Fruit fly (Drosophila melanogaster) whole organism, adult: ENCODE data around the gene Dred.

Experiments
- CG11617 ChIP-seq: fragments of 200-800 bp; sonication (Bioruptor generic); optimal IDR thresholded peaks from 2 replicates; lab custom pipeline; 2017; ENCODE audit warnings: mild to moderate bottlenecking, missing biosample characterization, missing genetic modification reagents, missing genetic modification characterization
- CG12768 ChIP-seq: fragments of 200-800 bp; sonication (Bioruptor generic); optimal IDR thresholded peaks from 2 replicates; lab custom pipeline; 2017; ENCODE audit warnings: missing biosample characterization, missing genetic modification characterization, mild to moderate bottlenecking, moderate library complexity, missing genetic modification reagents
- CG14711 ChIP-seq: fragments of 200-800 bp; sonication (Bioruptor generic); optimal IDR thresholded peaks from 2 replicates; lab custom pipeline; 2018; ENCODE audit warnings: missing biosample characterization, mild to moderate bottlenecking, missing genetic modification characterization, moderate library complexity
- CG1620 ChIP-seq: fragments of 200-800 bp; sonication (Bioruptor generic); optimal IDR thresholded peaks from 2 replicates; lab custom pipeline; 2016; ENCODE audit warnings: missing biosample characterization, missing genetic modification characterization
- CG33017 ChIP-seq: fragments of 200-800 bp; sonication (Bioruptor generic); optimal IDR thresholded peaks from 2 replicates; lab custom pipeline; 2018; ENCODE audit warnings: missing biosample characterization, mild to moderate bottlenecking, missing genetic modification characterization, moderate library complexity
- CG5204 ChIP-seq: fragments of 200-800 bp; sonication (Bioruptor generic); optimal IDR thresholded peaks from 2 replicates; lab custom pipeline; 2016; ENCODE audit warnings: missing biosample characterization, missing genetic modification characterization
- CG7045 ChIP-seq: fragments of 200-800 bp; sonication (Bioruptor generic); optimal IDR thresholded peaks from 2 replicates; lab custom pipeline; 2017; ENCODE audit warnings: missing biosample characterization, mild to moderate bottlenecking, missing genetic modification characterization
- CG7101 ChIP-seq: fragments of 200-800 bp; sonication (Bioruptor generic); optimal IDR thresholded peaks from 2 replicates; lab custom pipeline; 2018; ENCODE audit warnings: missing biosample characterization, mild to moderate bottlenecking, missing genetic modification characterization, moderate library complexity
- Clk ChIP-seq: fragments of 200-800 bp; sonication (Bioruptor generic); optimal IDR thresholded peaks from 2 replicates; lab custom pipeline; 2017; ENCODE audit warnings: missing biosample characterization, missing genetic modification characterization
- Crg-1 ChIP-seq: fragments of 200-800 bp; sonication (Bioruptor generic); optimal IDR thresholded peaks from 2 replicates; lab custom pipeline; 2016; ENCODE audit warnings: missing biosample characterization, missing genetic modification characterization
- Hr96 ChIP-seq: fragments of 200-800 bp; sonication (Bioruptor generic); optimal IDR thresholded peaks from 2 replicates; lab custom pipeline; 2016; ENCODE audit warnings: missing biosample characterization, missing genetic modification characterization
- Mnt ChIP-seq: fragments of 200-800 bp; sonication (Bioruptor generic); optimal IDR thresholded peaks from 2 replicates; lab custom pipeline; 2016; ENCODE audit warnings: missing biosample characterization, mild to moderate bottlenecking, missing genetic modification characterization
- bab1 ChIP-seq: fragments of 200-800 bp; sonication (Bioruptor generic); optimal IDR thresholded peaks from 3 replicates; lab custom pipeline; 2019; ENCODE audit warnings: missing biosample characterization, mild to moderate bottlenecking, missing genetic modification characterization, moderate library complexity
- cic ChIP-seq: fragments of 200-800 bp; sonication (Bioruptor generic); optimal IDR thresholded peaks from 2 replicates; lab custom pipeline; 2017; ENCODE audit warnings: missing biosample characterization, mild to moderate bottlenecking, missing genetic modification characterization, moderate library complexity
- cnc ChIP-seq, 2 experiments: fragments of >200 bp; optimal IDR thresholded peaks; 2 replicates each; lab custom pipeline; 2017
- kay ChIP-seq: fragments of 200-800 bp; sonication (Bioruptor generic); peaks from one replicate; lab custom pipeline; 2016; ENCODE audit warnings: missing biosample characterization, missing genetic modification characterization, borderline replicate concordance
- ovo ChIP-seq: fragments of 200-800 bp; sonication (Bioruptor generic); optimal IDR thresholded peaks from 2 replicates; lab custom pipeline; 2016; ENCODE audit warnings: missing biosample characterization, missing genetic modification characterization
- pad ChIP-seq: fragments of 200-800 bp; sonication (Bioruptor generic); optimal IDR thresholded peaks from 3 replicates; lab custom pipeline; 2017; ENCODE audit warnings: missing biosample characterization, missing genetic modification characterization, mild to moderate bottlenecking, moderate library complexity, missing genetic modification reagents
- tj ChIP-seq: fragments of 200-800 bp; sonication (Bioruptor generic); optimal IDR thresholded peaks from 3 replicates; lab custom pipeline; 2017; ENCODE audit warnings: missing biosample characterization, mild to moderate bottlenecking, missing genetic modification characterization, moderate library complexity
- toe ChIP-seq: fragments of 200-800 bp; sonication (Bioruptor generic); optimal IDR thresholded peaks from 2 replicates; lab custom pipeline; 2016; ENCODE audit warnings: missing biosample characterization, missing genetic modification characterization

The Dred gene

dm6 chr3L:19552136-19552773, 8.2 kb upstream of the Dred start, which contains the start of the genes Ltn1 and CG9300:
TSS of gene Ltn1 (minus strand) at chr3L:19552290.
TSS of gene CG9300 (plus strand) at chr3L:19552420.
- TF ChIP-seq CG33017 (no peak), bab1 (GFP tag; lab: Kevin White, UChicago) (peak; percentile 61), cic (no peak), toe (GFP tag; lab: Kevin White, UChicago) (peak; percentile 29), Clk (no peak), CG7101 (tag; lab: Kevin White, UChicago) (peak; percentile 12), Mnt (GFP tag; lab: Kevin White, UChicago) (peak; percentile 100), Crg-1 (GFP tag; lab: Kevin White, UChicago) (peak; percentile 20), ovo (GFP tag; lab: Kevin White, UChicago) (no peak), Hr96 (no peak)

- TF ChIP-seq cic (no peak), CG12768 (GFP tag; lab: Kevin White, UChicago) (no peak)
Measured at dm6 chr3L:19544810-19545209, 805 bp upstream of the Dred start, which contains the start of the genes CG46435 and Rcd7. TSS of gene CG46435 (plus strand) at chr3L:19545110. TSS of gene Rcd7 (plus strand) at chr3L:19545110.

DNA sequence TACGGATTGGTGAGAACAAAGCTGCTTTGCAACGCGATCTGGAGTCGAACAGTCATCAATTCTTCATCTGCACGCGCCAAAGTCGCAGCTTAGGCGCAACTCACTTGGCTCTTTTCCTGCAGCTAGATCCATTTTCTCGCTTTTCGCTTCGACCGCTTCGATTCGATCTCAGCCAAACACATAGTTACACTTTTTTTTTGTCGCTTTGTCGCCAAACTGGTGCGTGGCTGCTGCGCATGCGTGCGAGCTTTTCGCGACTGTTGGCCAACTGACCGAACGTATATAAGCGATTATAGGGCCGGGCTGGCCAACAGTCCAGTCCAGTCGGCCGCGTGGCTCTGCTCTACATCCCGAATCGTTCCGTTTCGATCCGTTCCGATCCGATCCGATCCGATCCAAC, 11.6 kb downstream of the Dred start, which contains the start of gene Cpr76Bd:
TSS of gene Cpr76Bd (plus strand) at position 301 of the 400 bp plus-strand sequence.
- no peak for TF ChIP-seq CG7045 (GFP tag; lab: Kevin White, UChicago)
- TF ChIP-seq CG11617 (GFP tag; lab: Kevin White, UChicago), result no peak
- no peak for TF ChIP-seq pad (GFP tag; lab: Kevin White, UChicago)
- no peak for TF ChIP-seq CG7101 (tag; lab: Kevin White, UChicago)
- TF ChIP-seq cic, result no peak
- no peak for TF ChIP-seq Crg-1 (GFP tag; lab: Kevin White, UChicago)
- no peak for TF ChIP-seq kay (GFP tag; lab: Kevin White, UChicago)
- no peak for TF ChIP-seq toe (GFP tag; lab: Kevin White, UChicago)
- no peak for TF ChIP-seq bab1 (GFP tag; lab: Kevin White, UChicago)
- TF ChIP-seq tj (GFP tag; lab: Kevin White, UChicago), result no peak
- TF ChIP-seq Hr96, result no peak

DNA sequence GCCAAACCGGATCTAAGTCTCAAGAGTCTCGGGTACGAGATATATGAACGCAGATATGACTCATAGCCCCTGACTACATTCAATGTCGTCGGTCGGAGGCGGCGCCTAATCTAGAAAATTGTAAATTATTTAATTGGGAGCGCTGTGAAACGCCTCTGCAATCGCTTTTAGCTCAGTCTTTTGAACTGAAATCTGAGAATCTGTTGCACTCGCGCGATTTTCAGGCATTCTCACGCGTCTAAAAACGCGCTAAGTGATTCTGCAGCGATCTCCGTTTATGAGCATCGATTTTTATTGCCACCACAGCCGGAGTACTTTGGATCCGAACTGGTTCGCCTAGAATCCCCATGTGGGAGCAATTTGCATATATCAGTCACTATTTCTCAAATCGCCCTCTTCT, 15.5 kb downstream of the Dred start:
- TF ChIP-seq Clk, result no peak
- no peak for TF ChIP-seq ovo (GFP tag; lab: Kevin White, UChicago)

DNA sequence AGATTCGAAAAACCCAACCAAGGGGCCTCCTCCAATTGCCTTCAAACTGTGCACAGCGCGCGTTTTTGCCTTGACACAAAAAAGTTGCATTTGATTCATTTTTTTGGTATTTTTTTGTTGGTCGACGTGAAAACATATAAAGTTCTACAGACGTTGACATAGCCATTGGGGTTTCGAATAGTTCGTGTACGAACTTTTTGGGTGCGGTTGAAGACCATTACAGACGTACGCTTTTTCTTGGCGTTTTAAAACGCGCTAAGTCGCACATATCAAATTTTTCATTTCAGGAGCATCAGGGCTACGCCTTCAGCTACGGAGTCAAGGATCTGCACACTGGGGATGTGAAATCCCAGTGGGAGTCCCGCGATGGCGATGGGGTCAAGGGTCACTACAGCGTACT, 18.3 kb downstream of the Dred start:
- TF ChIP-seq CG11617 (GFP tag; lab: Kevin White, UChicago), result no peak
- no peak for TF ChIP-seq ovo (GFP tag; lab: Kevin White, UChicago)
- TF ChIP-seq cnc (optimal IDR thresholded peaks at IDR 0.05; lab: Kevin White, UChicago), result no peak
- TF ChIP-seq toe (GFP tag; lab: Kevin White, UChicago), result no peak
- TF ChIP-seq Hr96, result no peak
- TF ChIP-seq CG14711 (tag; lab: Kevin White, UChicago), result no peak
- no peak for TF ChIP-seq CG7101 (tag; lab: Kevin White, UChicago)
- TF ChIP-seq Crg-1 (GFP tag; lab: Kevin White, UChicago), result no peak
- TF ChIP-seq CG5204 (GFP tag; lab: Kevin White, UChicago), result no peak
- TF ChIP-seq kay (GFP tag; lab: Kevin White, UChicago), result no peak
- TF ChIP-seq CG12768 (GFP tag; lab: Kevin White, UChicago), result no peak
- no peak for TF ChIP-seq tj (GFP tag; lab: Kevin White, UChicago)
- no peak for TF ChIP-seq pad (GFP tag; lab: Kevin White, UChicago)
- TF ChIP-seq bab1 (GFP tag; lab: Kevin White, UChicago), result no peak
- TF ChIP-seq Clk, result no peak
- no peak for TF ChIP-seq cic
- TF ChIP-seq CG1620 (GFP tag; lab: Kevin White, UChicago), result no peak
- TF ChIP-seq Mnt (GFP tag; lab: Kevin White, UChicago), result no peak
- no peak for TF ChIP-seq CG33017
- no peak for TF ChIP-seq CG7045 (GFP tag; lab: Kevin White, UChicago)

dm6 chr3L:19524690-19525089, 19.3 kb downstream of the Dred start:
- TF ChIP-seq Clk (no peak), kay (GFP tag; lab: Kevin White, UChicago) (no peak), Crg-1 (GFP tag; lab: Kevin White, UChicago) (no peak), CG14711 (tag; lab: Kevin White, UChicago) (no peak), ovo (GFP tag; lab: Kevin White, UChicago) (no peak), Hr96 (no peak), CG12768 (GFP tag; lab: Kevin White, UChicago) (no peak), CG5204 (GFP tag; lab: Kevin White, UChicago) (no peak), cnc (optimal IDR thresholded peaks at IDR 0.05; lab: Kevin White, UChicago) (no peak), toe (GFP tag; lab: Kevin White, UChicago) (no peak), bab1 (GFP tag; lab: Kevin White, UChicago) (no peak), CG11617 (GFP tag; lab: Kevin White, UChicago) (no peak), cic (no peak), CG33017 (no peak)

dm6 chr3L:19521093-19521492, 22.9 kb downstream of the Dred start:
- no peak for TF ChIP-seq CG7101 (tag; lab: Kevin White, UChicago)
- TF ChIP-seq CG33017, result no peak
- TF ChIP-seq CG1620 (GFP tag; lab: Kevin White, UChicago), result no peak
- TF ChIP-seq CG14711 (tag; lab: Kevin White, UChicago), result no peak
- TF ChIP-seq CG7045 (GFP tag; lab: Kevin White, UChicago), result no peak
- TF ChIP-seq ovo (GFP tag; lab: Kevin White, UChicago), result no peak
- TF ChIP-seq toe (GFP tag; lab: Kevin White, UChicago), result no peak
- no peak for TF ChIP-seq Crg-1 (GFP tag; lab: Kevin White, UChicago)
- TF ChIP-seq tj (GFP tag; lab: Kevin White, UChicago), result no peak
- no peak for TF ChIP-seq CG11617 (GFP tag; lab: Kevin White, UChicago)
- TF ChIP-seq Mnt (GFP tag; lab: Kevin White, UChicago), result no peak
- no peak for TF ChIP-seq CG5204 (GFP tag; lab: Kevin White, UChicago)
- TF ChIP-seq kay (GFP tag; lab: Kevin White, UChicago), result no peak
- TF ChIP-seq Clk, result no peak
- TF ChIP-seq pad (GFP tag; lab: Kevin White, UChicago), result no peak
- no peak for TF ChIP-seq cic
